Fruit fly (Drosophila melanogaster): ENCODE data around the gene Spn28Da.

The Spn28Da gene

dm6 chr2L:7875676-7876075 lies 13.3 kb downstream of the Spn28Da start (continued):
- TF ChIP-seq Dll (GFP tag; IDR thresholded peaks at IDR 0.05; ENCODE audit: partially characterized antibody), result no peak
- TF ChIP-seq sim (GFP tag; IDR thresholded peaks at IDR 0.05), result no peak
- no peak for TF ChIP-seq GATAe (GFP tag; conservative IDR thresholded peaks at IDR 0.05)
- TF ChIP-seq ap (GFP tag; IDR thresholded peaks at IDR 0.05), result peak; percentile 15; the same call in 1 of the 2 replicates
- TF ChIP-seq CG12769 (tag; optimal IDR thresholded peaks at IDR 0.05), result no peak
- TF ChIP-seq tll (GFP tag; optimal IDR thresholded peaks at IDR 0.05), result no peak
- TF ChIP-seq hbn (GFP tag; IDR thresholded peaks at IDR 0.05; ENCODE audit: partially characterized antibody), result no peak
- TF ChIP-seq Dp (GFP tag; optimal IDR thresholded peaks at IDR 0.05), result no peak
- no peak for TF ChIP-seq dpn (GFP tag; optimal IDR thresholded peaks at IDR 0.05)
- TF ChIP-seq Trl (optimal IDR thresholded peaks at IDR 0.05), result no peak
- TF ChIP-seq Trl (GFP tag; optimal IDR thresholded peaks at IDR 0.05), result no peak
- TF ChIP-seq CG12236 (GFP tag; optimal IDR thresholded peaks at IDR 0.05), result no peak
- TF ChIP-seq CG32532 (GFP tag; IDR thresholded peaks at IDR 0.05), result peak; percentile 38; the same call in 1 of the 2 replicates
- no peak for TF ChIP-seq CG17612 (GFP tag; IDR thresholded peaks at IDR 0.05)
- TF ChIP-seq CG3838 (GFP tag; optimal IDR thresholded peaks at IDR 0.05), result no peak
- no peak for TF ChIP-seq ara (GFP tag; IDR thresholded peaks at IDR 0.05)
- TF ChIP-seq Adf1 (GFP tag; IDR thresholded peaks at IDR 0.05), result no peak
- no peak for TF ChIP-seq Asciz (GFP tag; optimal IDR thresholded peaks at IDR 0.05)
- no peak for TF ChIP-seq Hey (tag; optimal IDR thresholded peaks at IDR 0.05)
- TF ChIP-seq crol (GFP tag; IDR thresholded peaks at IDR 0.05), result no peak
- TF ChIP-seq Aef1 (GFP tag; IDR thresholded peaks at IDR 0.05), result no peak
- TF ChIP-seq CG3995 (GFP tag; optimal IDR thresholded peaks at IDR 0.05), result no peak
- TF ChIP-seq CG17568 (GFP tag; optimal IDR thresholded peaks at IDR 0.05), result no peak
- no peak for TF ChIP-seq B-H2 (GFP tag; optimal IDR thresholded peaks at IDR 0.05)
- no peak for TF ChIP-seq YL-1 (GFP tag; optimal IDR thresholded peaks at IDR 0.05)
- no peak for TF ChIP-seq CG6175 (GFP tag; IDR thresholded peaks at IDR 0.05)
- TF ChIP-seq Elba2 (GFP tag; optimal IDR thresholded peaks at IDR 0.05), result no peak
- TF ChIP-seq wdn (GFP tag; IDR thresholded peaks at IDR 0.05), result no peak
- no peak for TF ChIP-seq aop (GFP tag; IDR thresholded peaks at IDR 0.05)
- no peak for TF ChIP-seq CG2202 (tag; optimal IDR thresholded peaks at IDR 0.05)
- TF ChIP-seq Lpt (GFP tag; optimal IDR thresholded peaks at IDR 0.05), result no peak
- no peak for TF ChIP-seq vnd (GFP tag; IDR thresholded peaks at IDR 0.05; ENCODE audit: partially characterized antibody)
- no peak for TF ChIP-seq D19A (tag; optimal IDR thresholded peaks at IDR 0.05)
- no peak for TF ChIP-seq CG17361 (GFP tag; IDR thresholded peaks at IDR 0.05)
- no peak for TF ChIP-seq pan (optimal IDR thresholded peaks at IDR 0.05)
- TF ChIP-seq pan (GFP tag; optimal IDR thresholded peaks at IDR 0.05 in 1 of 2, IDR thresholded peaks at IDR 0.05 in 1 of 2), result no peak
- no peak for TF ChIP-seq toy (GFP tag; IDR thresholded peaks at IDR 0.05)
- no peak for TF ChIP-seq zf30C (GFP tag; optimal IDR thresholded peaks at IDR 0.05)
- no peak for TF ChIP-seq mld (GFP tag; IDR thresholded peaks at IDR 0.05; ENCODE audit: partially characterized antibody)
- peak; percentile 2 for TF ChIP-seq CoRest (tag; optimal IDR thresholded peaks at IDR 0.05)
- TF ChIP-seq CG7987 (GFP tag; optimal IDR thresholded peaks at IDR 0.05), result no peak
- no peak for TF ChIP-seq grn (GFP tag; optimal IDR thresholded peaks at IDR 0.05)
- peak; percentile 78 for TF ChIP-seq Rfx (GFP tag; IDR thresholded peaks at IDR 0.05)
- no peak for TF ChIP-seq Dad (GFP tag; optimal IDR thresholded peaks at IDR 0.05)
- no peak for TF ChIP-seq CG3847 (GFP tag; IDR thresholded peaks at IDR 0.05)
- 0 out of 3 replicates have a peak, but pooled peaks have one; percentile 18 for TF ChIP-seq otp (GFP tag; IDR thresholded peaks at IDR 0.05)
- TF ChIP-seq knrl (GFP tag; IDR thresholded peaks at IDR 0.05; ENCODE audit: partially characterized antibody), result no peak
- TF ChIP-seq CG3407 (GFP tag; optimal IDR thresholded peaks at IDR 0.05), result no peak
- TF ChIP-seq pb (GFP tag; optimal IDR thresholded peaks at IDR 0.05), result no peak
- no peak for TF ChIP-seq CG7745 (tag; optimal IDR thresholded peaks at IDR 0.05)
- TF ChIP-seq CG7556 (GFP tag; optimal IDR thresholded peaks at IDR 0.05), result no peak
- no peak for TF ChIP-seq CG15011 (GFP tag; optimal IDR thresholded peaks at IDR 0.05)
- peak; percentile 24 for TF ChIP-seq unpg (GFP tag; optimal IDR thresholded peaks at IDR 0.05)

All from whole organism, embryonic.